Fruit fly (Drosophila melanogaster): ENCODE results near the gene CG18273.

The CG18273 gene

dm6 chrX:522357-523043 lies 35.1 kb upstream of the CG18273 start (continued):
- no peak; the same call in 1 of the 2 replicates for TF ChIP-seq sna (GFP tag; IDR thresholded peaks at IDR 0.05; ENCODE audit: partially characterized antibody)
- peak; percentile 81 for TF ChIP-seq Drgx (GFP tag; IDR thresholded peaks at IDR 0.05)
- TF ChIP-seq CG1603 (tag; optimal IDR thresholded peaks at IDR 0.05) = peak; percentile 79
- TF ChIP-seq mld (GFP tag; IDR thresholded peaks at IDR 0.05; ENCODE audit: partially characterized antibody) = no peak
- no peak for TF ChIP-seq hbn (GFP tag; IDR thresholded peaks at IDR 0.05; ENCODE audit: partially characterized antibody)
- peak; percentile 55 for TF ChIP-seq CG6683 (GFP tag; optimal IDR thresholded peaks at IDR 0.05)
- TF ChIP-seq bbx (GFP tag; IDR thresholded peaks at IDR 0.05; ENCODE audit: partially characterized antibody) = peak; percentile 58; the same call in 1 of the 2 replicates
- TF ChIP-seq CG42726 (GFP tag; IDR thresholded peaks at IDR 0.05; ENCODE audit: partially characterized antibody) = no peak
- TF ChIP-seq zen2 (GFP tag; IDR thresholded peaks at IDR 0.05; ENCODE audit: partially characterized antibody) = no peak
- TF ChIP-seq HmgZ (tag; optimal IDR thresholded peaks at IDR 0.05) = peak; percentile 92
- TF ChIP-seq CG3847 (GFP tag; IDR thresholded peaks at IDR 0.05) = peak; percentile 87
- TF ChIP-seq ase (GFP tag; IDR thresholded peaks at IDR 0.05) = peak; percentile 76; the same call in 2 of the 3 replicates
- no peak for TF ChIP-seq hkb (optimal IDR thresholded peaks at IDR 0.05)
- TF ChIP-seq hkb (GFP tag; IDR thresholded peaks at IDR 0.05) = peak; percentile 80
- peak; percentile 86 for TF ChIP-seq H2.0 (GFP tag; IDR thresholded peaks at IDR 0.05)
- TF ChIP-seq CG34422 (GFP tag; IDR thresholded peaks at IDR 0.05) = peak; percentile 84
- peak; percentile 63 for TF ChIP-seq CG11696 (GFP tag; IDR thresholded peaks at IDR 0.05)
- TF ChIP-seq CG10462 (GFP tag; optimal IDR thresholded peaks at IDR 0.05) = peak; percentile 20
- TF ChIP-seq BtbVII (GFP tag; optimal IDR thresholded peaks at IDR 0.05) = peak; percentile 42
- peak; percentile 86 for TF ChIP-seq pnt (GFP tag; optimal IDR thresholded peaks at IDR 0.05)
- TF ChIP-seq CG4820 (GFP tag; optimal IDR thresholded peaks at IDR 0.05) = peak; percentile 52
- peak; percentile 87 for TF ChIP-seq HmgD (GFP tag; optimal IDR thresholded peaks at IDR 0.05)
- TF ChIP-seq HHEX (GFP tag; optimal IDR thresholded peaks at IDR 0.05) = peak; percentile 81
- TF ChIP-seq CG13624 (GFP tag; optimal IDR thresholded peaks at IDR 0.05) = peak; percentile 93
- peak; percentile 79 for TF ChIP-seq az2 (GFP tag; optimal IDR thresholded peaks at IDR 0.05)
- peak; percentile 77 for TF ChIP-seq sens-2 (GFP tag; IDR thresholded peaks at IDR 0.05)
- TF ChIP-seq Six4 (GFP tag; optimal IDR thresholded peaks at IDR 0.05) = peak; percentile 44
- TF ChIP-seq CG17802 (tag; optimal IDR thresholded peaks at IDR 0.05) = peak; percentile 27
- peak; percentile 52 for TF ChIP-seq Oli (tag; optimal IDR thresholded peaks at IDR 0.05)
- TF ChIP-seq CG4328 (GFP tag; optimal IDR thresholded peaks at IDR 0.05) = peak; percentile 81
- peak; percentile 79 for TF ChIP-seq repo (GFP tag; optimal IDR thresholded peaks at IDR 0.05)
- TF ChIP-seq Fer3 (tag; optimal IDR thresholded peaks at IDR 0.05) = peak; percentile 86
- peak; percentile 71 for TF ChIP-seq Rx (GFP tag; IDR thresholded peaks at IDR 0.05)
- peak; percentile 72 for TF ChIP-seq peb (GFP tag; IDR thresholded peaks at IDR 0.05)
- peak; percentile 86 for TF ChIP-seq ranshi (GFP tag; IDR thresholded peaks at IDR 0.05)
- TF ChIP-seq CG18011 (GFP tag; optimal IDR thresholded peaks at IDR 0.05) = peak; percentile 61
- TF ChIP-seq Spps (tag; optimal IDR thresholded peaks at IDR 0.05) = peak; percentile 19
- TF ChIP-seq Adf1 (GFP tag; IDR thresholded peaks at IDR 0.05) = peak; percentile 44; the same call in 1 of the 2 replicates
- TF ChIP-seq CG3065 (GFP tag; optimal IDR thresholded peaks at IDR 0.05) = peak; percentile 8
- peak; percentile 85 for TF ChIP-seq sd (tag; optimal IDR thresholded peaks at IDR 0.05)
- TF ChIP-seq Xbp1 (GFP tag; optimal IDR thresholded peaks at IDR 0.05) = peak; percentile 88
- TF ChIP-seq CG4404 (GFP tag; IDR thresholded peaks at IDR 0.05) = peak; percentile 55; the same call in 1 of the 2 replicates
- TF ChIP-seq ara (GFP tag; IDR thresholded peaks at IDR 0.05) = peak; percentile 80
- peak; percentile 66 for TF ChIP-seq Bdp1 (GFP tag; optimal IDR thresholded peaks at IDR 0.05)
- peak; percentile 41 for TF ChIP-seq nau (GFP tag; optimal IDR thresholded peaks at IDR 0.05)
- TF ChIP-seq Optix (GFP tag; IDR thresholded peaks at IDR 0.05) = peak; percentile 75
- peak; percentile 67 for TF ChIP-seq Bteb2 (GFP tag; optimal IDR thresholded peaks at IDR 0.05)
- peak; percentile 91 for TF ChIP-seq sob (GFP tag; IDR thresholded peaks at IDR 0.05)
- TF ChIP-seq Med (GFP tag) = peak; percentile 99
- TF ChIP-seq CkIIα-i1 (GFP tag; IDR thresholded peaks at IDR 0.05) = no peak

Measured in whole organism, embryonic.